Fruit fly (Drosophila melanogaster): Measurements from ENCODE around the gene Cpr65Aw.

dm6 chr3L:6157327-6158032 is 15.3 kb upstream of the Cpr65Aw start, which contains the start of gene CG13297:
- TF ChIP-seq sage (GFP tag; optimal IDR thresholded peaks at IDR 0.05) = no peak
- no peak for TF ChIP-seq OdsH (GFP tag; optimal IDR thresholded peaks at IDR 0.05)
- TF ChIP-seq GATAd (GFP tag; optimal IDR thresholded peaks at IDR 0.05) = no peak
- no peak for TF ChIP-seq N (GFP tag; optimal IDR thresholded peaks at IDR 0.05)
